Worm (Caenorhabditis elegans) whole organism, L3 larva: ENCODE measurements around the gene F33C8.4.

ENCODE experiments used
- ZK546.5 ChIP-seq: sonication (generic microtip); optimal IDR thresholded peaks from 2 replicates; lab custom pipeline; 2017; ENCODE audit warnings: missing biosample characterization, missing genetic modification characterization
- ceh-28 ChIP-seq: fragments of 150-350 bp; optimal IDR thresholded peaks from 2 replicates; lab custom pipeline; 2014; ENCODE audit warnings: missing biosample characterization, missing genetic modification reagents, missing genetic modification characterization
- elt-2 ChIP-seq: sonication (generic microtip); optimal IDR thresholded peaks from 2 replicates; lab custom pipeline; 2016; ENCODE audit warnings: missing genetic modification reagents, mild to moderate bottlenecking, missing genetic modification characterization, missing compliant biosample characterization
- elt-3 ChIP-seq, 3 experiments: fragments of 150-350 bp in 1 of 3; sonication (generic microtip) in 2 of 3; optimal IDR thresholded peaks; 2 replicates in 2 of 3; 4 replicates in 1 of 3; lab custom pipeline; 2014 to 2017; ENCODE audit warnings: missing biosample characterization in 3 of 3, missing genetic modification characterization in 3 of 3
- jun-1 ChIP-seq: fragments of 150-350 bp; optimal IDR thresholded peaks from 2 replicates; lab custom pipeline; 2014; ENCODE audit warnings: missing biosample characterization, missing genetic modification reagents, missing genetic modification characterization
- lin-15B ChIP-seq: fragments of 150-350 bp; optimal IDR thresholded peaks from 2 replicates; lab custom pipeline; 2014; ENCODE audit warnings: missing biosample characterization, missing genetic modification characterization
- lin-39 ChIP-seq: fragments of 150-350 bp; optimal IDR thresholded peaks from 2 replicates; lab custom pipeline; 2018; ENCODE audit warnings: missing biosample characterization, missing genetic modification reagents, missing genetic modification characterization
- mdl-1 ChIP-seq: fragments of 150-350 bp; optimal IDR thresholded peaks from 2 replicates; lab custom pipeline; 2014; ENCODE audit warnings: missing biosample characterization, missing genetic modification characterization
- mml-1 ChIP-seq: fragments of 150-350 bp; sonication (generic microtip); optimal IDR thresholded peaks from 3 replicates; lab custom pipeline; 2014; ENCODE audit warnings: missing biosample characterization, missing genetic modification characterization
- nhr-12 ChIP-seq: fragments of 150-350 bp; optimal IDR thresholded peaks from 2 replicates; lab custom pipeline; 2014; ENCODE audit warnings: missing biosample characterization, missing genetic modification characterization
- nhr-23 ChIP-seq: fragments of 150-350 bp; optimal IDR thresholded peaks from 2 replicates; lab custom pipeline; 2014; ENCODE audit warnings: missing biosample characterization, missing genetic modification reagents, missing genetic modification characterization
- nhr-237 ChIP-seq: fragments of 150-350 bp; optimal IDR thresholded peaks from 2 replicates; lab custom pipeline; 2014; ENCODE audit warnings: missing biosample characterization, missing genetic modification characterization
- nhr-28 ChIP-seq: fragments of 150-350 bp; optimal IDR thresholded peaks from 2 replicates; lab custom pipeline; 2014; ENCODE audit warnings: missing biosample characterization, missing genetic modification characterization
- nhr-43 ChIP-seq: sonication (generic microtip); optimal IDR thresholded peaks from 2 replicates; lab custom pipeline; 2016; ENCODE audit warnings: mild to moderate bottlenecking, missing genetic modification characterization, missing compliant biosample characterization; ENCODE audit not compliant: poor library complexity, severe bottlenecking
- nhr-67 ChIP-seq: fragments of 150-350 bp; optimal IDR thresholded peaks from 2 replicates; lab custom pipeline; 2014; ENCODE audit warnings: missing biosample characterization, missing genetic modification characterization
- nhr-77 ChIP-seq: fragments of 150-350 bp; optimal IDR thresholded peaks from 2 replicates; lab custom pipeline; 2014; ENCODE audit warnings: missing biosample characterization, missing genetic modification characterization
- pha-4 ChIP-seq: fragments of 150-350 bp; optimal IDR thresholded peaks from 2 replicates; lab custom pipeline; 2014; ENCODE audit warnings: missing biosample characterization, missing genetic modification reagents, missing genetic modification characterization
- pqm-1 ChIP-seq: fragments of 150-350 bp; optimal IDR thresholded peaks from 2 replicates; lab custom pipeline; 2017; ENCODE audit warnings: missing biosample characterization, missing genetic modification characterization, inconsistent platforms
- sea-2 ChIP-seq: fragments of 150-350 bp; sonication (generic microtip); optimal IDR thresholded peaks from 4 replicates; lab custom pipeline; 2014; ENCODE audit warnings: missing biosample characterization, missing genetic modification reagents, missing genetic modification characterization
- snpc-4 ChIP-seq: fragments of 150-350 bp; optimal IDR thresholded peaks from 2 replicates; lab custom pipeline; 2014; ENCODE audit warnings: missing biosample characterization, missing genetic modification characterization
- unc-39 ChIP-seq: sonication (generic microtip); optimal IDR thresholded peaks from 4 replicates; lab custom pipeline; 2017; ENCODE audit warnings: missing biosample characterization, missing genetic modification characterization
- zag-1 ChIP-seq: fragments of 150-350 bp; optimal IDR thresholded peaks from 2 replicates; lab custom pipeline; 2014; ENCODE audit warnings: missing biosample characterization, missing genetic modification characterization

The F33C8.4 gene

DNA sequence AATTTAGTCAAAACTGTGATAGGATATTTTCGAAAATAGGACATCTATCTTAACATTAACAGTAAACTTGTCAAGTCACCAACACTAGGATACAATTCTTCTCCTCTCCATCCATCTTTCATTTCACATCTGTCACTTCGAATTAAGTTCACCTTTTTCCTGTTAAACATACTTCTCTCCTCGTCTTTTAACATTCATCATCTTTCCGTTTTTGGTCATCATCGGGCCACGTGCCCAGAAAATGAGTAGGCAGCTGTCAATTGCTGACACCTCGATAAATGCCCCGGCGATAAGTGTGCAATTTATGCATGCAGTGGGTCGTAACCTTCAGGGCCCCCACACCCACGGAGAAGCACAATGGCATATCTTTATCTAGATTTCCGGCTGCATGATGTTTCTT, 48.1 kb downstream of the F33C8.4 start:
- no peak for TF ChIP-seq sea-2 (GFP tag; lab: Kevin White, UChicago)
- no peak for TF ChIP-seq pha-4 (tag; lab: Kevin White, UChicago)
- TF ChIP-seq snpc-4 = no peak
- no peak for TF ChIP-seq ZK546.5 (tag; lab: Kevin White, UChicago)
- peak; percentile 55 for TF ChIP-seq nhr-23 (tag; lab: Kevin White, UChicago)
- TF ChIP-seq nhr-28 (tag; lab: Kevin White, UChicago) = no peak
- no peak for TF ChIP-seq elt-3 (tag; optimal IDR thresholded peaks at IDR 0.05; lab: Kevin White, UChicago)
- TF ChIP-seq zag-1 (tag; lab: Kevin White, UChicago) = no peak
- TF ChIP-seq nhr-43 = peak; percentile 35
- TF ChIP-seq mml-1 (tag; lab: Kevin White, UChicago) = no peak

- no peak for TF ChIP-seq lin-39 (tag; lab: Kevin White, UChicago)
- TF ChIP-seq elt-2 (tag; lab: Kevin White, UChicago) = peak; percentile 91
- no peak for TF ChIP-seq nhr-77
- no peak for TF ChIP-seq nhr-237 (tag; lab: Kevin White, UChicago)
- peak; percentile 23 for TF ChIP-seq jun-1 (tag; lab: Kevin White, UChicago)
- TF ChIP-seq pqm-1 (tag; lab: Kevin White, UChicago) = peak; percentile 48
- no peak for TF ChIP-seq nhr-67 (tag; lab: Kevin White, UChicago)
- TF ChIP-seq lin-15B = no peak
- no peak for TF ChIP-seq ZK546.5 (tag; lab: Kevin White, UChicago)
- TF ChIP-seq nhr-28 (tag; lab: Kevin White, UChicago) = no peak
- TF ChIP-seq mdl-1 (tag; lab: Kevin White, UChicago) = peak; percentile 40
- no peak for TF ChIP-seq nhr-12 (tag; lab: Kevin White, UChicago)
- TF ChIP-seq unc-39 (tag; lab: Kevin White, UChicago) = no peak
- TF ChIP-seq ceh-28 (tag; lab: Kevin White, UChicago) = no peak
Measured at ce11 chrX:14783434-14784142, 51.5 kb downstream of the F33C8.4 start.
